Worm (Caenorhabditis elegans): ENCODE measurements around the gene ZK652.8.

ZK652.8 gene

ce11 chrIII:7889036-7889435 lies 45.6 kb upstream of the ZK652.8 start:
- TF ChIP-seq unc-39 (tag; optimal IDR thresholded peaks at IDR 0.05): no peak
- TF ChIP-seq hmg-11 (tag; optimal IDR thresholded peaks at IDR 0.05): no peak
- no peak for TF ChIP-seq nhr-25 (tag; optimal IDR thresholded peaks at IDR 0.05)
- no peak for TF ChIP-seq nhr-237 (tag; optimal IDR thresholded peaks at IDR 0.05)
- TF ChIP-seq unc-62 (GFP tag; optimal IDR thresholded peaks at IDR 0.05): no peak
- TF ChIP-seq nhr-43 (tag; optimal IDR thresholded peaks at IDR 0.05; ENCODE audit: poor library complexity, severe bottlenecking): no peak
- TF ChIP-seq ztf-4 (tag; optimal IDR thresholded peaks at IDR 0.05): no peak
- no peak for TF ChIP-seq nhr-12 (tag; optimal IDR thresholded peaks at IDR 0.05)
- no peak for TF ChIP-seq snpc-4 (tag; optimal IDR thresholded peaks at IDR 0.05)
- TF ChIP-seq ZK546.5 (tag; optimal IDR thresholded peaks at IDR 0.05): no peak
- TF ChIP-seq nhr-77 (tag; optimal IDR thresholded peaks at IDR 0.05): no peak
- TF ChIP-seq eor-1 (tag; optimal IDR thresholded peaks at IDR 0.05): no peak

ce11 chrIII:7884863-7885262 lies 41.4 kb upstream of the ZK652.8 start, which contains the start of gene ZK688.11:
Gene ZK688.11, minus strand, starts transcription at chrIII:7884963.
- TF ChIP-seq ceh-28 (tag; optimal IDR thresholded peaks at IDR 0.05) (peak; percentile 3), ztf-11 (tag; optimal IDR thresholded peaks at IDR 0.05) (no peak)

ce11 chrIII:7882900-7883299 lies 39.5 kb upstream of the ZK652.8 start, which contains the start of gene ZK688.9:
Gene ZK688.9, minus strand, starts transcription at chrIII:7883000.
- no peak for TF ChIP-seq lin-15B (tag; optimal IDR thresholded peaks at IDR 0.05)
- no peak for TF ChIP-seq fkh-2 (tag; optimal IDR thresholded peaks at IDR 0.05)
- no peak for TF ChIP-seq ZK546.5 (tag; optimal IDR thresholded peaks at IDR 0.05)
- TF ChIP-seq pqm-1 (tag; optimal IDR thresholded peaks at IDR 0.05): no peak
- no peak for TF ChIP-seq ceh-9 (tag; optimal IDR thresholded peaks at IDR 0.05)
- no peak for TF ChIP-seq sea-2 (GFP tag; optimal IDR thresholded peaks at IDR 0.05)
- no peak for TF ChIP-seq ceh-28 (tag; optimal IDR thresholded peaks at IDR 0.05)
- no peak for TF ChIP-seq daf-12 (tag; optimal IDR thresholded peaks at IDR 0.05)
- TF ChIP-seq elt-1 (tag; optimal IDR thresholded peaks at IDR 0.05): no peak
- no peak for TF ChIP-seq lsy-12 (tag; optimal IDR thresholded peaks at IDR 0.05)
- TF ChIP-seq snpc-4 (tag; optimal IDR thresholded peaks at IDR 0.05): no peak

ce11 chrIII:7880132-7880715 lies 36.8 kb upstream of the ZK652.8 start:
- no peak for TF ChIP-seq nhr-25 (tag; optimal IDR thresholded peaks at IDR 0.05)
- TF ChIP-seq elt-1 (tag; optimal IDR thresholded peaks at IDR 0.05): no peak
- no peak for TF ChIP-seq nhr-28 (tag; optimal IDR thresholded peaks at IDR 0.05)
- TF ChIP-seq ztf-11 (tag; optimal IDR thresholded peaks at IDR 0.05): no peak
- TF ChIP-seq pqm-1 (tag; optimal IDR thresholded peaks at IDR 0.05): no peak
- no peak for TF ChIP-seq fkh-2 (tag; optimal IDR thresholded peaks at IDR 0.05)
- TF ChIP-seq lin-15B (tag; optimal IDR thresholded peaks at IDR 0.05): no peak
- no peak for TF ChIP-seq egl-5 (tag; optimal IDR thresholded peaks at IDR 0.05)
- TF ChIP-seq lsy-12 (tag; optimal IDR thresholded peaks at IDR 0.05): no peak
- no peak for TF ChIP-seq daf-12 (tag; optimal IDR thresholded peaks at IDR 0.05)
- no peak for TF ChIP-seq unc-39 (tag; optimal IDR thresholded peaks at IDR 0.05)
- TF ChIP-seq nhr-237 (tag; optimal IDR thresholded peaks at IDR 0.05): no peak
- TF ChIP-seq nhr-77 (tag; optimal IDR thresholded peaks at IDR 0.05): no peak
- TF ChIP-seq ceh-82 (tag; optimal IDR thresholded peaks at IDR 0.05): no peak
- TF ChIP-seq nhr-76 (tag; optimal IDR thresholded peaks at IDR 0.05): no peak

- no peak for TF ChIP-seq egl-27 (tag; optimal IDR thresholded peaks at IDR 0.05)
- TF ChIP-seq sea-2 (GFP tag; optimal IDR thresholded peaks at IDR 0.05): no peak
- no peak for TF ChIP-seq elt-2 (tag; optimal IDR thresholded peaks at IDR 0.05)
- TF ChIP-seq daf-12 (tag; optimal IDR thresholded peaks at IDR 0.05): no peak
- no peak for TF ChIP-seq zag-1 (tag; optimal IDR thresholded peaks at IDR 0.05)
- TF ChIP-seq ZK546.5 (tag; optimal IDR thresholded peaks at IDR 0.05): no peak
- no peak for TF ChIP-seq ceh-16 (tag; optimal IDR thresholded peaks at IDR 0.05)
- TF ChIP-seq pha-4 (tag; optimal IDR thresholded peaks at IDR 0.05): no peak
- no peak for TF ChIP-seq ceh-9 (tag; optimal IDR thresholded peaks at IDR 0.05)
- TF ChIP-seq snpc-4 (tag; optimal IDR thresholded peaks at IDR 0.05): no peak
- no peak for TF ChIP-seq ceh-82 (tag; optimal IDR thresholded peaks at IDR 0.05)
- TF ChIP-seq nhr-43 (tag; optimal IDR thresholded peaks at IDR 0.05; ENCODE audit: poor library complexity, severe bottlenecking): no peak
- TF ChIP-seq nhr-237 (tag; optimal IDR thresholded peaks at IDR 0.05): no peak
- TF ChIP-seq fos-1 (tag; optimal IDR thresholded peaks at IDR 0.05): no peak
- no peak for TF ChIP-seq mml-1 (tag; optimal IDR thresholded peaks at IDR 0.05)
- TF ChIP-seq egl-5 (tag; optimal IDR thresholded peaks at IDR 0.05): no peak
- no peak for TF ChIP-seq ztf-4 (tag; optimal IDR thresholded peaks at IDR 0.05)
- TF ChIP-seq nfya-1 (tag; optimal IDR thresholded peaks at IDR 0.05; ENCODE audit: insufficient read depth): no peak
Measured at ce11 chrIII:7878852-7879329, 35.5 kb upstream of the ZK652.8 start, which contains the start of gene sup-18. Gene sup-18, minus strand, starts transcription at chrIII:7878902.

Data from whole organism, L3 larva.